Worm (Caenorhabditis elegans) whole organism, L4 larva: ENCODE results near the gene Y7A5A.3.

ENCODE experiments used
- F10B5.3 ChIP-seq: sonication (generic microtip); optimal IDR thresholded peaks from 2 replicates; lab custom pipeline; 2016; ENCODE audit warnings: mild to moderate bottlenecking, missing genetic modification characterization, missing compliant biosample characterization
- lim-7 ChIP-seq: fragments of 200-800 bp; sonication (Bioruptor generic); IDR thresholded peaks from 2 replicates; pipeline ENCODE4 v1.3.6; 2022; ENCODE audit warnings: missing genetic modification characterization, missing compliant biosample characterization
- lin-1 ChIP-seq: fragments of 200-800 bp; sonication (Bioruptor generic); IDR thresholded peaks from 2 replicates; pipeline ENCODE4 v1.3.6; 2022; ENCODE audit warnings: missing genetic modification reagents, missing genetic modification characterization, missing compliant biosample characterization
- lsy-2 ChIP-seq, 2 experiments: fragments of 150-350 bp in 1 of 2; sonication (generic microtip) in 1 of 2; optimal IDR thresholded peaks; 2 replicates each; lab custom pipeline; 2014 to 2017; ENCODE audit warnings: missing biosample characterization in 2 of 2, missing genetic modification characterization in 2 of 2
- mdt-29 ChIP-seq: fragments of 200-800 bp; sonication (Bioruptor generic); IDR thresholded peaks from 2 replicates; pipeline ENCODE4 v1.3.6; 2022; ENCODE audit warnings: missing genetic modification reagents, missing genetic modification characterization, missing compliant biosample characterization
- nhr-6 ChIP-seq: fragments of 150-350 bp; optimal IDR thresholded peaks from 2 replicates; lab custom pipeline; 2014; ENCODE audit warnings: missing biosample characterization, missing genetic modification characterization
- php-3 ChIP-seq: fragments of 200-800 bp; sonication (Bioruptor generic); IDR thresholded peaks from 2 replicates; pipeline ENCODE4 v1.3.6; 2022; ENCODE audit warnings: missing genetic modification reagents, missing genetic modification characterization, missing compliant biosample characterization
- snpc-4 ChIP-seq: fragments of 150-350 bp; optimal IDR thresholded peaks from 2 replicates; lab custom pipeline; 2014; ENCODE audit warnings: missing biosample characterization, missing genetic modification characterization
- unc-39 ChIP-seq: sonication (generic microtip); optimal IDR thresholded peaks from 2 replicates; lab custom pipeline; 2017; ENCODE audit warnings: missing biosample characterization, missing genetic modification characterization
- zip-11 ChIP-seq: fragments of 200-800 bp; sonication (Bioruptor generic); IDR thresholded peaks from 2 replicates; pipeline ENCODE4 v1.3.6; 2022; ENCODE audit warnings: missing genetic modification characterization, missing compliant biosample characterization

- TF ChIP-seq unc-39 (tag; lab: Kevin White, UChicago) (no peak), lsy-2 (tag; optimal IDR thresholded peaks at IDR 0.05; lab: Kevin White, UChicago) (no peak), snpc-4 (tag; lab: Kevin White, UChicago) (no peak), nhr-6 (no peak), lim-7 (no peak), zip-11 (GFP tag; lab: Robert Waterston, UW) (no peak), lin-1 (GFP tag; lab: Robert Waterston, UW) (no peak), mdt-29 (GFP tag; lab: Robert Waterston, UW) (no peak), php-3 (no peak), F10B5.3 (tag; lab: Kevin White, UChicago) (no peak)
These were observed 42.4 kb upstream of the Y7A5A.3 start, which contains the start of gene Y7A5A.9 for ce11 chrX:15826866-15827265.
